Fruit fly (Drosophila melanogaster): ENCODE results near the gene Wnt4.
A peak's percentile ranks its signal among the peaks of the same experiment; 100 is the strongest.

Gene Wnt4

DNA sequence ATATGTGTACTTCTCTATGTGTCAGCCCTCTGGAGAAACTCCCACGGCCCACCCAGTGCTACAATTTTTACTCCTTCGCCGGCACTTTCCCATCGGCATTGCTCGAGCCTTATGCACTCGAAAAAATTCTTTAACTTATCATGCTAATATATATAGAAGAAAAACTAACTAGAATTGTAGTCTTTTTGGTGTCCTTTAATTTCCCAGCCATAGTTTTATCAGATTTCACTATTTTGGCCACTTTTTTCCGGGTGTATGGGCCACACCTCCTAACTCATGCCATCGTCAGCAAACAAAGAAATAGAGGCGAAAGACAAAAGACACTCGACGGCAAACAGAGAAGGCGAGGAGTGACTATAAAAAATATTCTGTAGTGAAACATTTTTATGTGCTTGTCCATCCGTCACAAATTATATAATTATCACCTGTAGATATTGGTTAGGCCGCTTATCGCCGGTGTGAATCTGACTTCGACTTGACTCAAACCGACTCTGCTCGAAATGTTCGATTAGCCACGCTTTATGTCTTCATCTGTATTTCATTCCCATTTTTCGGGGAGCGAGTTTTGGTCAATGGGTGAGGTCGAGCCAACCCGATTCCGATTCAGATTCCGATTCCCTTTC, 21.9 kb upstream of the Wnt4 start (continued):
- TF ChIP-seq Ada2b (GFP tag; IDR thresholded peaks at IDR 0.05) (no peak), dan (GFP tag; IDR thresholded peaks at IDR 0.05) (no peak), pita (GFP tag; optimal IDR thresholded peaks at IDR 0.05) (no peak), CG42726 (GFP tag; IDR thresholded peaks at IDR 0.05; ENCODE audit: partially characterized antibody) (no peak), zfh1 (GFP tag; IDR thresholded peaks at IDR 0.05) (peak; percentile 71; the same call in 2 of the 3 replicates), Gsc (GFP tag; IDR thresholded peaks at IDR 0.05) (no peak), CG18011 (GFP tag; optimal IDR thresholded peaks at IDR 0.05) (no peak), CG11504 (tag; optimal IDR thresholded peaks at IDR 0.05) (peak; percentile 13), dmrt11E (tag; optimal IDR thresholded peaks at IDR 0.05) (peak; percentile 66), D19B (GFP tag; optimal IDR thresholded peaks at IDR 0.05) (no peak), Atf-2 (GFP tag; optimal IDR thresholded peaks at IDR 0.05) (no peak), scrt (GFP tag; optimal IDR thresholded peaks at IDR 0.05) (no peak), Deaf1 (tag; optimal IDR thresholded peaks at IDR 0.05) (no peak), al (GFP tag; IDR thresholded peaks at IDR 0.05) (no peak), CG17328 (GFP tag; IDR thresholded peaks at IDR 0.05) (peak; percentile 45; the same call in 1 of the 2 replicates), CG9215 (GFP tag; IDR thresholded peaks at IDR 0.05) (no peak), ham (GFP tag; IDR thresholded peaks at IDR 0.05) (no peak), twi (tag; optimal IDR thresholded peaks at IDR 0.05) (no peak), yki (optimal IDR thresholded peaks at IDR 0.05) (no peak), CG14965 (GFP tag; optimal IDR thresholded peaks at IDR 0.05; ENCODE audit: borderline replicate concordance) (no peak), CG30403 (GFP tag; optimal IDR thresholded peaks at IDR 0.05) (peak; percentile 2), ken (GFP tag; IDR thresholded peaks at IDR 0.05) (no peak), CG15073 (GFP tag; optimal IDR thresholded peaks at IDR 0.05) (no peak), CG13894 (tag; optimal IDR thresholded peaks at IDR 0.05) (no peak), NK7.1 (GFP tag; optimal IDR thresholded peaks at IDR 0.05) (no peak), Dip3 (GFP tag; optimal IDR thresholded peaks at IDR 0.05) (no peak), gem (tag; optimal IDR thresholded peaks at IDR 0.05) (peak; percentile 43), Fer2 (tag; optimal IDR thresholded peaks at IDR 0.05) (no peak), H2.0 (GFP tag; IDR thresholded peaks at IDR 0.05) (no peak), CHES-1-like (GFP tag; optimal IDR thresholded peaks at IDR 0.05) (no peak), Optix (GFP tag; IDR thresholded peaks at IDR 0.05) (no peak), inv (GFP tag; IDR thresholded peaks at IDR 0.05; ENCODE audit: partially characterized antibody) (no peak), slou (GFP tag; optimal IDR thresholded peaks at IDR 0.05) (no peak), sr (GFP tag; IDR thresholded peaks at IDR 0.05) (no peak), shn (GFP tag; optimal IDR thresholded peaks at IDR 0.05) (no peak), HLH54F (GFP tag; optimal IDR thresholded peaks at IDR 0.05) (no peak), sisA (GFP tag; IDR thresholded peaks at IDR 0.05) (no peak), Ptx1 (GFP tag; IDR thresholded peaks at IDR 0.05) (0 out of 2 replicates have a peak, but pooled peaks have one; percentile 15), danr (GFP tag; IDR thresholded peaks at IDR 0.05) (no peak), Sry-β (GFP tag; optimal IDR thresholded peaks at IDR 0.05) (no peak), pzg (GFP tag; optimal IDR thresholded peaks at IDR 0.05) (no peak), croc (GFP tag; conservative IDR thresholded peaks at IDR 0.05) (no peak; the same call in 2 of the 3 replicates), CG7963 (GFP tag; IDR thresholded peaks at IDR 0.05; ENCODE audit: partially characterized antibody) (no peak), abd-A (tag; optimal IDR thresholded peaks at IDR 0.05) (no peak), CG2202 (tag; optimal IDR thresholded peaks at IDR 0.05) (peak; percentile 5), BEAF-32 (GFP tag; optimal IDR thresholded peaks at IDR 0.05) (no peak), CG6791 (GFP tag; IDR thresholded peaks at IDR 0.05; ENCODE audit: partially characterized antibody) (no peak), CG10274 (GFP tag; optimal IDR thresholded peaks at IDR 0.05) (no peak), CG17802 (tag; optimal IDR thresholded peaks at IDR 0.05) (no peak), Myb (GFP tag; optimal IDR thresholded peaks at IDR 0.05) (no peak), fd102C (GFP tag; optimal IDR thresholded peaks at IDR 0.05) (peak; percentile 12)

Measured in whole organism, embryonic.